Worm (Caenorhabditis elegans) whole organism, L4/young adult: ENCODE data around the gene T10D4.11.

Experiments used
- dao-5 ChIP-seq: sonication (generic microtip); optimal IDR thresholded peaks from 2 replicates; lab custom pipeline; 2016; ENCODE audit warnings: missing genotype, missing genetic modification characterization, moderate library complexity, missing compliant biosample characterization
- him-1 ChIP-seq: sonication (generic microtip); optimal IDR thresholded peaks from 2 replicates; lab custom pipeline; 2016; ENCODE audit warnings: missing genotype, missing genetic modification reagents, missing genetic modification characterization, missing compliant biosample characterization

ce11 chrII:3129007-3129406, 20.4 kb downstream of the T10D4.11 start, which contains the start of gene chil-24:
- TF ChIP-seq dao-5 (no peak), him-1 (tag; lab: Kevin White, UChicago) (no peak)
